Fruit fly (Drosophila melanogaster) whole organism, embryonic: ENCODE data around the gene trx.

ENCODE experiments used
- CG14710 ChIP-seq: fragments of 200-800 bp; sonication (Bioruptor generic); optimal IDR thresholded peaks from 3 replicates; lab custom pipeline; 2019; ENCODE audit warnings: missing biosample characterization, mild to moderate bottlenecking, missing genetic modification characterization, moderate library complexity
- CG18262 ChIP-seq: fragments of 200-800 bp; optimal IDR thresholded peaks from 3 replicates; lab custom pipeline; 2019; ENCODE audit warnings: missing biosample characterization, mild to moderate bottlenecking, missing genetic modification characterization, moderate library complexity
- CG34376 ChIP-seq: fragments of 200-800 bp; sonication (Bioruptor generic); optimal IDR thresholded peaks from 2 replicates; lab custom pipeline; 2018; ENCODE audit warnings: missing biosample characterization, mild to moderate bottlenecking, missing genetic modification characterization
- CG6765 ChIP-seq: fragments of 200-800 bp; sonication (Bioruptor generic); optimal IDR thresholded peaks from 3 replicates; lab custom pipeline; 2017; ENCODE audit warnings: missing biosample characterization, mild to moderate bottlenecking, missing genetic modification characterization
- CG7745 ChIP-seq: fragments of 200-800 bp; sonication (Bioruptor generic); optimal IDR thresholded peaks from 2 replicates; lab custom pipeline; 2018; ENCODE audit warnings: missing biosample characterization, mild to moderate bottlenecking, missing genetic modification characterization, moderate library complexity
- H15 ChIP-seq: fragments of 200-800 bp; sonication (Bioruptor generic); IDR thresholded peaks from 3 replicates; pipeline ENCODE4 v1.3.6; 2022; ENCODE audit warnings: missing biosample characterization, missing genetic modification characterization
- HmgD ChIP-seq: fragments of 200-800 bp; sonication (Bioruptor generic); optimal IDR thresholded peaks from 3 replicates; lab custom pipeline; 2016; ENCODE audit warnings: missing biosample characterization, missing genetic modification characterization
- Oaz ChIP-seq: fragments of 200-800 bp; sonication (Bioruptor generic); IDR thresholded peaks from 2 replicates; pipeline ENCODE4 v1.3.6; 2022; ENCODE audit warnings: missing biosample characterization, missing genetic modification characterization
- cwo ChIP-seq: fragments of 200-800 bp; sonication (Bioruptor generic); optimal IDR thresholded peaks from 3 replicates; lab custom pipeline; 2017; ENCODE audit warnings: missing biosample characterization, missing genetic modification characterization, mild to moderate bottlenecking, moderate library complexity, missing genetic modification reagents
- her ChIP-seq: fragments of 200-800 bp; sonication (Bioruptor generic); optimal IDR thresholded peaks from 2 replicates; lab custom pipeline; 2016; ENCODE audit warnings: missing biosample characterization, missing genetic modification characterization
- pum ChIP-seq: fragments of 200-800 bp; sonication (Bioruptor generic); optimal IDR thresholded peaks from 2 replicates; lab custom pipeline; 2016; ENCODE audit warnings: missing biosample characterization, missing genetic modification characterization
- seq ChIP-seq: fragments of 200-800 bp; sonication (Bioruptor generic); IDR thresholded peaks from 2 replicates; pipeline ENCODE4 v1.3.6; 2022; ENCODE audit warnings: missing biosample characterization, missing genetic modification characterization

DNA sequence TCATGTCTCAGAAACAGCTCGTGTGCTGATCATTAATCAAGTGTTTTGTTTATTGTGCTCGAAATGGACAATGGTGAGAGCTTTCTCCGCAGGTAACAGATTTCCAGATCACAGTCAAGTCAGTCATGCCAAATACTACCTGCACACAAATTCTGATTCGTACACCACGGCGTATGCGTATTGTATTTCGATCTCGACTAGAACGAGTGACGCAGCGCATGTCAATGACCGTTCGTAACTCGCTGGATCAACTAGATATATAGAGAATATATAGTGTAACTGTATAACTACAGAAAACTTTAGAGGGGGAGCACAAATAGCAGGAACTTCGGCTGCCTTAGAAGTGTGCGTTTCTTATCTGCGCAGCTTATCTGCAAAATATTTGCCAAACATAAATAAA, 10.0 kb upstream of the trx start:
- TF ChIP-seq CG7745 (tag; lab: Kevin White, UChicago): no peak
- TF ChIP-seq her (GFP tag; lab: Kevin White, UChicago): no peak
- TF ChIP-seq CG6765: no peak
- no peak for TF ChIP-seq seq (GFP tag; lab: Robert Waterston, UW)
- no peak for TF ChIP-seq H15 (GFP tag; lab: Robert Waterston, UW)
- no peak for TF ChIP-seq CG18262 (tag; lab: Kevin White, UChicago)
- no peak for TF ChIP-seq pum (GFP tag; lab: Kevin White, UChicago)
- no peak for TF ChIP-seq cwo
- TF ChIP-seq Oaz: no peak
- no peak for TF ChIP-seq HmgD (GFP tag; lab: Kevin White, UChicago)
- TF ChIP-seq CG34376 (GFP tag; lab: Kevin White, UChicago): no peak
- no peak for TF ChIP-seq CG14710 (tag; lab: Kevin White, UChicago)
